Worm (Caenorhabditis elegans) whole organism, L4/young adult: Measurements from ENCODE around the gene amt-3.

ENCODE experiments used
- W03F9.2 ChIP-seq: fragments of 150-350 bp; optimal IDR thresholded peaks from 2 replicates; lab custom pipeline; 2014; ENCODE audit warnings: missing biosample characterization, missing genetic modification characterization
- dao-5 ChIP-seq: sonication (generic microtip); optimal IDR thresholded peaks from 2 replicates; lab custom pipeline; 2016; ENCODE audit warnings: missing genotype, missing genetic modification characterization, moderate library complexity, missing compliant biosample characterization
- him-1 ChIP-seq: sonication (generic microtip); optimal IDR thresholded peaks from 2 replicates; lab custom pipeline; 2016; ENCODE audit warnings: missing genotype, missing genetic modification reagents, missing genetic modification characterization, missing compliant biosample characterization

amt-3 gene

DNA sequence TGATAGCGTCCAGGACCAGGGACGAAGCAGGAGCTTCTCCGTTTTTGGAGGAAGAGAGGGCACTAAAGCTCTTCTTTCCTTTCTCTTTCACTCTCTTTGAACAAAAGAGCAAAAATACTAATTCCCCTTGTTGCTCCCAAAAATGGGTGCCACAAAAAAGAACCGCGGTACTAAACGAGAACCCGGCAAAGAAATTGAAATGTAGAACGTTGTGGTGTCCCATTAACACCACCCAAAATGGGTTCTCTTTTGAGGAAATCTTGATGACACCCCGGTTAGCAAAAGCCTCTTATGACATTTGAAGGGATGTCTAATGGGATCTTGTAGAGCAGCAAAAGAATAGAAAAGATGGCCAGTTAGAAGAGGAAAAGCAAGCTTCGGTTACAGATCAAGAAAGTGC is 54.2 kb downstream of the amt-3 start:
- TF ChIP-seq W03F9.2 (no peak), dao-5 (tag; lab: Kevin White, UChicago) (no peak), him-1 (tag; lab: Kevin White, UChicago) (no peak)
